Worm (Caenorhabditis elegans): ENCODE results near the gene srh-4.

DNA sequence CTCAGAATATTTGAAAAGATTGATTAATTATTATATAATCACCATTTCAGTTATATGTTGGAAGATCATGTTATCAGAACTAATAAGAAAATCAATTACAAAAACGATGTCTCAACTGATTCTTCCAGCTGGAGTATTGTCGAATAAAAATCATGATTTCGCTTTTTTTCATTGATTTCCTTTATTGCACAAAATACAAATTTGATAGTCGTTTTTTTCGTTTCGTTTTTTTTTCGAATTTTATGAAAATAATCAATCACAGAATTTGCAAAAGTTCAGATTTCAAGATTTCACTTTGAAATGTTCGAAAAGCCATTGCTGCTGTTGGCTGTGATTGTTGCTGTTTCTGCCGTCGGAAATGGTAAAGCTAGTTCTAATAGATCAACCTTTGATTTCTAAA is 25.5 kb downstream of the srh-4 start, which contains the start of gene C49G7.13:
- TF ChIP-seq tab-1 (GFP tag; IDR thresholded peaks at IDR 0.05) = no peak
- TF ChIP-seq T22C8.4 (GFP tag; IDR thresholded peaks at IDR 0.05) = no peak
- no peak for TF ChIP-seq klf-2 (GFP tag; conservative IDR thresholded peaks at IDR 0.05)
- TF ChIP-seq flt-1 (GFP tag; IDR thresholded peaks at IDR 0.05) = no peak
- no peak for TF ChIP-seq ztf-23 (GFP tag; IDR thresholded peaks at IDR 0.05)
- TF ChIP-seq cog-1 (tag; optimal IDR thresholded peaks at IDR 0.05) = no peak
- no peak for TF ChIP-seq ztf-29 (GFP tag; IDR thresholded peaks at IDR 0.05)
- no peak for TF ChIP-seq ref-1 (GFP tag; conservative IDR thresholded peaks at IDR 0.05)
- no peak for TF ChIP-seq med-1 (GFP tag; optimal IDR thresholded peaks at IDR 0.05; ENCODE audit: insufficient read depth)

All from whole organism, midembryonic.